Worm (Caenorhabditis elegans) whole organism, L1 larva: ENCODE measurements around the gene srsx-33.

Experiments
- jun-1 ChIP-seq: fragments of 150-350 bp; optimal IDR thresholded peaks from 2 replicates; lab custom pipeline; 2014; ENCODE audit warnings: missing biosample characterization, missing genetic modification reagents, missing genetic modification characterization
- mdl-1 ChIP-seq, 2 experiments: fragments of 150-350 bp; optimal IDR thresholded peaks; 2 replicates each; lab custom pipeline; 2014 to 2017; ENCODE audit warnings: missing biosample characterization in 2 of 2, missing genetic modification characterization in 2 of 2, inconsistent platforms in 1 of 2
- nhr-237 ChIP-seq: fragments of 150-350 bp; optimal IDR thresholded peaks from 2 replicates; lab custom pipeline; 2014; ENCODE audit warnings: missing biosample characterization, missing genetic modification characterization
- nhr-76 ChIP-seq: sonication (generic microtip); optimal IDR thresholded peaks from 2 replicates; lab custom pipeline; 2017; ENCODE audit warnings: missing biosample characterization, missing genetic modification characterization
- nhr-77 ChIP-seq: fragments of 150-350 bp; optimal IDR thresholded peaks from 2 replicates; lab custom pipeline; 2014; ENCODE audit warnings: missing biosample characterization, missing genetic modification characterization
- rnt-1 ChIP-seq: sonication (generic microtip); optimal IDR thresholded peaks from 2 replicates; lab custom pipeline; 2016; ENCODE audit warnings: mild to moderate bottlenecking, missing genetic modification characterization, moderate library complexity, missing compliant biosample characterization
- skn-1 ChIP-seq: fragments of 150-350 bp; optimal IDR thresholded peaks from 2 replicates; lab custom pipeline; 2014; ENCODE audit warnings: missing biosample characterization, missing genetic modification characterization
- snpc-4 ChIP-seq: fragments of 150-350 bp; optimal IDR thresholded peaks from 2 replicates; lab custom pipeline; 2014; ENCODE audit warnings: missing biosample characterization, missing genetic modification characterization
- sptf-1 ChIP-seq: fragments of 150-350 bp; optimal IDR thresholded peaks from 2 replicates; lab custom pipeline; 2014; ENCODE audit warnings: missing biosample characterization, missing genetic modification characterization
- tbx-2 ChIP-seq: sonication (generic microtip); optimal IDR thresholded peaks from 2 replicates; lab custom pipeline; 2016; ENCODE audit warnings: missing genetic modification characterization, missing compliant biosample characterization
- ztf-4 ChIP-seq: fragments of 150-350 bp; optimal IDR thresholded peaks from 2 replicates; lab custom pipeline; 2014; ENCODE audit warnings: missing biosample characterization, missing genetic modification characterization

- TF ChIP-seq ztf-4 (tag; lab: Kevin White, UChicago) (no peak), nhr-76 (no peak), jun-1 (tag; lab: Kevin White, UChicago) (no peak), snpc-4 (no peak), sptf-1 (tag; lab: Kevin White, UChicago) (no peak), skn-1 (tag; lab: Kevin White, UChicago) (no peak), rnt-1 (tag; lab: Kevin White, UChicago) (no peak), nhr-77 (no peak), tbx-2 (tag; lab: Kevin White, UChicago) (no peak), mdl-1 (tag; optimal IDR thresholded peaks at IDR 0.05; lab: Kevin White, UChicago) (no peak), nhr-237 (tag; lab: Kevin White, UChicago) (no peak)
These were observed 48.2 kb upstream of the srsx-33 start, which contains the start of gene srh-47 for ce11 chrV:11300539-11300938.
